Comparison of ENCODE assay signal across 4 fruit fly cellular contexts in genomic region chr3R:25305822-25306544, dm6.
TF ChIP-seq lines count a peak whose summit lies in the region.

No protein-coding gene starts in this region.

- no peak for TF ChIP-seq CTCF in whole organism, embryonic (GFP tag; optimal IDR thresholded peaks at IDR 0.05; lab: Kevin White, UChicago)

TF ChIP-seq in whole organism, adult, 20 proteins besides CTCF, POLR2A, EP300 and RAD21:
- TF ChIP-seq cnc (optimal IDR thresholded peaks at IDR 0.05; lab: Kevin White, UChicago) = peak; percentile 54 to 91
- no peak for TF ChIP-seq CG14711 (tag; optimal IDR thresholded peaks at IDR 0.05; lab: Kevin White, UChicago)
- TF ChIP-seq tj (GFP tag; optimal IDR thresholded peaks at IDR 0.05; lab: Kevin White, UChicago) = peak; percentile 28
- TF ChIP-seq CG7045 (GFP tag; optimal IDR thresholded peaks at IDR 0.05; lab: Kevin White, UChicago) = no peak
- TF ChIP-seq kay (GFP tag; lab: Kevin White, UChicago; ENCODE audit: borderline replicate concordance) = peak; percentile 95
- peak; percentile 23 for TF ChIP-seq CG12768 (GFP tag; optimal IDR thresholded peaks at IDR 0.05; lab: Kevin White, UChicago)
- peak; percentile 73 for TF ChIP-seq cic (GFP tag; optimal IDR thresholded peaks at IDR 0.05; lab: Kevin White, UChicago)
- no peak for TF ChIP-seq CG11617 (GFP tag; optimal IDR thresholded peaks at IDR 0.05; lab: Kevin White, UChicago)
- TF ChIP-seq Crg-1 (GFP tag; optimal IDR thresholded peaks at IDR 0.05; lab: Kevin White, UChicago) = no peak

TF ChIP-seq in whole organism, embryonic, 481 proteins besides CTCF, POLR2A, EP300 and RAD21 (continues in another document):
- no peak for TF ChIP-seq CG7963 (GFP tag; IDR thresholded peaks at IDR 0.05; lab: Robert Waterston, UW; ENCODE audit: partially characterized antibody)
- peak; percentile 99 for TF ChIP-seq exex (tag; optimal IDR thresholded peaks at IDR 0.05; lab: Kevin White, UChicago)
- no peak for TF ChIP-seq CG9437 (GFP tag; optimal IDR thresholded peaks at IDR 0.05; lab: Kevin White, UChicago)
- peak; percentile 63 for TF ChIP-seq Med (GFP tag; lab: Kevin White, UChicago)
- TF ChIP-seq CG3065 (GFP tag; optimal IDR thresholded peaks at IDR 0.05; lab: Kevin White, UChicago) = no peak
- TF ChIP-seq CG11398 (GFP tag; optimal IDR thresholded peaks at IDR 0.05; lab: Kevin White, UChicago) = no peak
- TF ChIP-seq ems (GFP tag; optimal IDR thresholded peaks at IDR 0.05; lab: Kevin White, UChicago) = no peak
- no peak for TF ChIP-seq Chrac-16 (GFP tag; optimal IDR thresholded peaks at IDR 0.05; lab: Kevin White, UChicago)
- TF ChIP-seq tin (GFP tag; optimal IDR thresholded peaks at IDR 0.05; lab: Kevin White, UChicago) = no peak
- TF ChIP-seq chn (GFP tag; optimal IDR thresholded peaks at IDR 0.05; lab: Kevin White, UChicago) = no peak
- no peak for TF ChIP-seq E2f1 (GFP tag; IDR thresholded peaks at IDR 0.05; lab: Robert Waterston, UW)
- TF ChIP-seq CG13123 (GFP tag; optimal IDR thresholded peaks at IDR 0.05; lab: Kevin White, UChicago) = no peak
- no peak for TF ChIP-seq HmgD (GFP tag; optimal IDR thresholded peaks at IDR 0.05; lab: Kevin White, UChicago)
- TF ChIP-seq mirr (GFP tag; optimal IDR thresholded peaks at IDR 0.05; lab: Kevin White, UChicago) = peak; percentile 40
- peak; percentile 74 for TF ChIP-seq sug (tag; optimal IDR thresholded peaks at IDR 0.05; lab: Kevin White, UChicago)
- peak; percentile 70 for TF ChIP-seq sd (tag; optimal IDR thresholded peaks at IDR 0.05; lab: Kevin White, UChicago)
- no peak for TF ChIP-seq dati (GFP tag; IDR thresholded peaks at IDR 0.05; lab: Robert Waterston, UW)
- no peak for TF ChIP-seq Ssrp (tag; optimal IDR thresholded peaks at IDR 0.05; lab: Kevin White, UChicago)
- TF ChIP-seq Hmr (GFP tag; optimal IDR thresholded peaks at IDR 0.05; lab: Kevin White, UChicago) = no peak
- no peak for TF ChIP-seq Hand (GFP tag; optimal IDR thresholded peaks at IDR 0.05; lab: Kevin White, UChicago)
- peak; percentile 48 for TF ChIP-seq CG34376 (GFP tag; optimal IDR thresholded peaks at IDR 0.05; lab: Kevin White, UChicago)
- TF ChIP-seq twi (tag; optimal IDR thresholded peaks at IDR 0.05; lab: Kevin White, UChicago) = no peak
- TF ChIP-seq chinmo (GFP tag; IDR thresholded peaks at IDR 0.05; lab: Robert Waterston, UW; ENCODE audit: partially characterized antibody) = 0 out of 4 replicates have a peak, but pooled peaks have one; percentile 64
- TF ChIP-seq repo (GFP tag; optimal IDR thresholded peaks at IDR 0.05; lab: Kevin White, UChicago) = no peak
- no peak for TF ChIP-seq h (optimal IDR thresholded peaks at IDR 0.05; lab: Kevin White, UChicago)
- no peak for TF ChIP-seq croc (GFP tag; conservative IDR thresholded peaks at IDR 0.05; lab: Robert Waterston, UW)
- peak; percentile 19 for TF ChIP-seq lab (GFP tag; optimal IDR thresholded peaks at IDR 0.05; lab: Kevin White, UChicago)
- TF ChIP-seq chif (GFP tag; optimal IDR thresholded peaks at IDR 0.05; lab: Kevin White, UChicago) = no peak
- no peak for TF ChIP-seq maf-S (GFP tag; optimal IDR thresholded peaks at IDR 0.05; lab: Kevin White, UChicago)

TF ChIP-seq in whole organism, prepupa, 60 proteins besides CTCF, POLR2A, EP300 and RAD21:
- no peak for TF ChIP-seq Blimp-1 (GFP tag; optimal IDR thresholded peaks at IDR 0.05; lab: Kevin White, UChicago)
- TF ChIP-seq vri (GFP tag; optimal IDR thresholded peaks at IDR 0.05; lab: Kevin White, UChicago) = peak; percentile 26
- peak; percentile 56 for TF ChIP-seq fkh (GFP tag; optimal IDR thresholded peaks at IDR 0.05; lab: Kevin White, UChicago)

TF ChIP-seq in whole organism, wandering third instar larva, 38 proteins besides CTCF, POLR2A, EP300 and RAD21:
- TF ChIP-seq Rel (GFP tag; optimal IDR thresholded peaks at IDR 0.05; lab: Kevin White, UChicago) (no peak), Rel (tag; optimal IDR thresholded peaks at IDR 0.05; lab: Kevin White, UChicago) (peak; percentile 1), Abd-B (GFP tag; optimal IDR thresholded peaks at IDR 0.05; lab: Kevin White, UChicago) (no peak)
TF ChIP-seq in whole organism, wandering third instar larva: peak in this region for 1.
